Worm (Caenorhabditis elegans): ENCODE data around the gene T07D3.9.

T07D3.9 gene

ce11 chrII:917324-917723 is 16.6 kb upstream of the T07D3.9 start, which contains the start of gene fbxc-30:
fbxc-30 (plus strand) TSS chrII:917624.
- TF ChIP-seq mdl-1 (tag; optimal IDR thresholded peaks at IDR 0.05), result no peak

ce11 chrII:915780-916179 is 15.1 kb upstream of the T07D3.9 start, which contains the start of gene fbxc-29:
fbxc-29 (plus strand) TSS chrII:916080.
- TF ChIP-seq ama-1 (optimal IDR thresholded peaks at IDR 0.05), result no peak
- no peak for TF ChIP-seq crh-2 (tag; optimal IDR thresholded peaks at IDR 0.05)
- TF ChIP-seq unc-62 (GFP tag; optimal IDR thresholded peaks at IDR 0.05), result no peak
- no peak for TF ChIP-seq nhr-129 (tag; optimal IDR thresholded peaks at IDR 0.05)

ce11 chrII:915206-915605 is 14.5 kb upstream of the T07D3.9 start:
- TF ChIP-seq ama-1 (optimal IDR thresholded peaks at IDR 0.05) (no peak), nhr-77 (tag; optimal IDR thresholded peaks at IDR 0.05) (no peak), ZK546.5 (tag; optimal IDR thresholded peaks at IDR 0.05) (no peak), alr-1 (tag; optimal IDR thresholded peaks at IDR 0.05) (no peak), egl-27 (tag; optimal IDR thresholded peaks at IDR 0.05) (peak; percentile 85), sma-3 (GFP tag; optimal IDR thresholded peaks at IDR 0.05) (peak; percentile 26), lin-39 (tag; optimal IDR thresholded peaks at IDR 0.05) (no peak), crh-2 (tag; optimal IDR thresholded peaks at IDR 0.05) (peak; percentile 30), gmeb-1 (tag; optimal IDR thresholded peaks at IDR 0.05) (peak; percentile 59), fos-1 (tag; optimal IDR thresholded peaks at IDR 0.05) (peak; percentile 99), sma-9 (GFP tag; optimal IDR thresholded peaks at IDR 0.05) (peak; percentile 55), sma-9 (tag; optimal IDR thresholded peaks at IDR 0.05) (no peak), dmd-4 (tag; optimal IDR thresholded peaks at IDR 0.05) (no peak)

- TF ChIP-seq elt-1 (tag; optimal IDR thresholded peaks at IDR 0.05) (no peak), ZK546.5 (tag; optimal IDR thresholded peaks at IDR 0.05) (no peak), fos-1 (tag; optimal IDR thresholded peaks at IDR 0.05) (peak; percentile 19), lin-11 (tag; optimal IDR thresholded peaks at IDR 0.05) (no peak), nhr-237 (tag; optimal IDR thresholded peaks at IDR 0.05) (no peak), nhr-129 (tag; optimal IDR thresholded peaks at IDR 0.05) (peak; percentile 1), mab-5 (tag; optimal IDR thresholded peaks at IDR 0.05) (no peak), lin-39 (tag; optimal IDR thresholded peaks at IDR 0.05) (no peak), dmd-4 (tag; optimal IDR thresholded peaks at IDR 0.05) (no peak), sma-3 (GFP tag; optimal IDR thresholded peaks at IDR 0.05) (no peak), unc-55 (GFP tag; optimal IDR thresholded peaks at IDR 0.05) (peak; percentile 53), nhr-12 (tag; optimal IDR thresholded peaks at IDR 0.05) (no peak), C34F6.9 (tag; optimal IDR thresholded peaks at IDR 0.05) (peak; percentile 67), peb-1 (tag; optimal IDR thresholded peaks at IDR 0.05) (no peak), gmeb-1 (tag; optimal IDR thresholded peaks at IDR 0.05) (peak; percentile 14), nhr-6 (tag; optimal IDR thresholded peaks at IDR 0.05) (no peak)
These were observed 12.6 kb upstream of the T07D3.9 start, which contains the start of gene fbxc-33 for ce11 chrII:913222-913722. fbxc-33 (plus strand) TSS chrII:913672.

DNA sequence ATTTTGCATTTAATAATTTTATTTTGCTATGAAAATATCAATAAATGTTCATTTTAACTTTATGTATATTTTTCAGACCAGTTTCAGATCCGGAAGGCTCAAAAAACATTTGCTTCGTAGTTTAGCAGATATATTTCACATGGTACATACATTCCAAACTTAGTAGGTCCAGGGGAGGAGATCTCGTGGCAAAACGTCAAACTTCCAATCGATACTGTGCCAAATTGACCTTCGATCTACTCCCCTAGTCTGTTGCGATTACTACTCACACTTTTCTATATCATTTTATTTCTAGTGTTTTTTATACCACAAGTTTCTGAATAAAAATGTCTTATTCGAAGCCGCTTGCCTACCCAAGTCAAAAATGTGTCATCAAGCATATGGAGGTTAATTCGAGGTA is 11.0 kb upstream of the T07D3.9 start, which contains the start of gene fbxc-31:
TSS of gene fbxc-31 (plus strand) at position 301 of the 400 bp plus-strand sequence.
- TF ChIP-seq mab-5 (tag; optimal IDR thresholded peaks at IDR 0.05) (no peak), unc-55 (GFP tag; optimal IDR thresholded peaks at IDR 0.05) (no peak), gmeb-1 (tag; optimal IDR thresholded peaks at IDR 0.05) (no peak), nhr-237 (tag; optimal IDR thresholded peaks at IDR 0.05) (no peak), zag-1 (tag; optimal IDR thresholded peaks at IDR 0.05) (no peak), lin-11 (tag; optimal IDR thresholded peaks at IDR 0.05) (no peak), ztf-4 (tag; optimal IDR thresholded peaks at IDR 0.05) (no peak), lsy-2 (tag; optimal IDR thresholded peaks at IDR 0.05) (no peak), R02D3.7 (tag; optimal IDR thresholded peaks at IDR 0.05) (no peak), nhr-25 (tag; optimal IDR thresholded peaks at IDR 0.05) (no peak), elt-3 (tag; optimal IDR thresholded peaks at IDR 0.05) (no peak), lin-13 (GFP tag; optimal IDR thresholded peaks at IDR 0.05) (no peak), snpc-4 (tag; optimal IDR thresholded peaks at IDR 0.05) (no peak), blmp-1 (tag; optimal IDR thresholded peaks at IDR 0.05; ENCODE audit: insufficient read depth) (no peak), nhr-6 (tag; optimal IDR thresholded peaks at IDR 0.05) (no peak), crh-2 (tag; optimal IDR thresholded peaks at IDR 0.05) (no peak), ZK546.5 (tag; optimal IDR thresholded peaks at IDR 0.05) (no peak)
